Fruit fly (Drosophila melanogaster): ENCODE measurements around the gene CG8641.

DNA sequence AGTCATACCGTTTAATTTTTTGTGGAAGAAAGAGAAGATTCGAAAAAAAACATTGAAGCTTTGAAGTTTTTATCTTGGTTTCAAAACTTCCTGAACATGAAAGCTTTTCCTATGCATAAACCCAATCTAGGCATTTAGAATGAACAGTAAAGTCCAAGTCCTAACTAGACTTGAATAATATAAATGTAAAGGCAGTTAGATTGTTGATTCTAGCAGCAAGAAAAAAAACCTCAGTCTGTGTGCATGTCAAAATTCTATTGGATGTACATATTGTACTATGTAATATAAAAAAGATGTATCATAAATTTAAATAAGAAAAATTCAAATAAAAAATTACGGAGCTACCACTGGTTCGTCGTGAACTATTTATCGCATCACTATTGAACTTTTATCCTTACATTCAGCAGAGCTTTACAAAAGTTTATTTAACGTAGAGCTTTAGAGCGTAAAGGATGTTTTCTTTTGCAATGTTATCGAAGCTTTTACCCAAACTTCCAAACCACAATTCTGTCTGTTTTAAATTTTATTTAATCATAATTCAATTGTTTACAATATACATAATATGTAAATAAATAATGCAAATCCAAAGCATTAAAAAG, 18.8 kb downstream of the CG8641 start:
- no peak for TF ChIP-seq h (optimal IDR thresholded peaks at IDR 0.05)
- TF ChIP-seq Myc (optimal IDR thresholded peaks at IDR 0.05), result no peak
- no peak for TF ChIP-seq ttk (optimal IDR thresholded peaks at IDR 0.05)
- TF ChIP-seq insv (optimal IDR thresholded peaks at IDR 0.05), result no peak

All from Kc167 (cell line).